Fruit fly (Drosophila melanogaster): ENCODE measurements around the gene CG15385.
A peak's percentile ranks its signal among the peaks of the same experiment; 100 is the strongest.

The CG15385 gene

DNA sequence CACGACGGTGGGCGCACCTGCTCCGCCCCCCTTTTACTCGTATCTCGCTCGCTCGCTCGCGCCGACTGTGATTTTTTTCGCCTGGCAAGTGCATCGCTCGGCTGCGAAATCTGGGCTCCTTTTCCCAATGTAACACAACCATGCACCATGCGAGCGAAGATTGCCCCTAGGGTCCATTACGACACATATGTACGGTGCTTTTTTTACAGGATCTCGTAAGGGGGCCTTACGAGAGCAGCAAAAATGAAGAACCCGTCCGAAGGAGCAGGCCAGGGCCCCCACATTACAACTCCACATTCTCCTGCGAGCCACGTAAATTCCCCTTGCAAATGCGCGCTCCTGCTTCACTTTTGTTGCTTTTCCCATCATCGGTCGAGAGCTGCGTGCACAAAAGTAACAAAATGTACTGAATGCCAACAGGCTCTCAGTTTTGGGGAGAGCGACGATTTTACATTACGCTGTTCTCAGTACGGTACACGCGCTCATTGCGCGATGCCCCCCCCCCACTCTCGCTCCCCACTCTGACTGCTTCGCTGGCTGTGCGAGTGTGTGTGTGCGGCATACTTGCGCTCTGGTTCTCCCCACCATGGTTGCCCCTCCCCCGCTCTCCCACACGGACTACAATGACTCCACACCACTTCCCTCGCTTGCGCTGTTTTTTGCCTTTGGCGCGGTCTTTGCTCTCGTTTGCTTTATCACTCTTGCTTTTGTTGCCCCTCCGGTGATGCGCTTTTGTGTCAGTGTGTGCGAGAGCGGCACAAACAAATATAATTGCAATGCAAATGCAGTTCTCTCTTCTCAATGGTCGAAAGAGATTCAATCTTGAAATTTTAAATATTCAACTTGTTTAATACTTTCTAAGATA is 9.3 kb downstream of the CG15385 start (continued):
- TF ChIP-seq CG12155 (GFP tag; optimal IDR thresholded peaks at IDR 0.05) (no peak), Bgb (GFP tag; IDR thresholded peaks at IDR 0.05; ENCODE audit: partially characterized antibody) (peak; percentile 66), Rx (GFP tag; IDR thresholded peaks at IDR 0.05) (no peak), CG8478 (optimal IDR thresholded peaks at IDR 0.05) (no peak), sug (tag; optimal IDR thresholded peaks at IDR 0.05) (peak; percentile 34), CG17385 (GFP tag; optimal IDR thresholded peaks at IDR 0.05) (no peak), CG15269 (tag; optimal IDR thresholded peaks at IDR 0.05) (no peak), ap (GFP tag; IDR thresholded peaks at IDR 0.05) (no peak), CG11504 (tag; optimal IDR thresholded peaks at IDR 0.05) (no peak), CG32532 (GFP tag; IDR thresholded peaks at IDR 0.05) (peak; percentile 45; the same call in 1 of the 2 replicates), CG12236 (GFP tag; optimal IDR thresholded peaks at IDR 0.05) (no peak), sob (GFP tag; IDR thresholded peaks at IDR 0.05) (peak; percentile 33; the same call in 1 of the 2 replicates), CG17829 (tag; optimal IDR thresholded peaks at IDR 0.05) (no peak), ewg (GFP tag; optimal IDR thresholded peaks at IDR 0.05) (no peak), zen (tag; optimal IDR thresholded peaks at IDR 0.05) (no peak), Ssrp (tag; optimal IDR thresholded peaks at IDR 0.05) (no peak), Nf-YA (GFP tag; IDR thresholded peaks at IDR 0.05) (no peak), lab (GFP tag; optimal IDR thresholded peaks at IDR 0.05) (peak; percentile 55), nau (GFP tag; optimal IDR thresholded peaks at IDR 0.05) (no peak), Oaz (GFP tag; IDR thresholded peaks at IDR 0.05) (no peak), aop (GFP tag; IDR thresholded peaks at IDR 0.05) (no peak; the same call in 1 of the 2 replicates), CG3163 (GFP tag; optimal IDR thresholded peaks at IDR 0.05) (no peak), klu (GFP tag; IDR thresholded peaks at IDR 0.05) (no peak), CG17186 (GFP tag; optimal IDR thresholded peaks at IDR 0.05) (peak; percentile 19), ssp (GFP tag; IDR thresholded peaks at IDR 0.05) (no peak), slbo (GFP tag; IDR thresholded peaks at IDR 0.05) (0 out of 2 replicates have a peak, but pooled peaks have one; percentile 17), Max (GFP tag; optimal IDR thresholded peaks at IDR 0.05) (no peak), HmgD (GFP tag; optimal IDR thresholded peaks at IDR 0.05) (no peak), CG12769 (tag; optimal IDR thresholded peaks at IDR 0.05) (peak; percentile 55), Meics (GFP tag; optimal IDR thresholded peaks at IDR 0.05) (no peak), stwl (tag; optimal IDR thresholded peaks at IDR 0.05) (no peak), Sry-β (GFP tag; optimal IDR thresholded peaks at IDR 0.05) (no peak), CG12104 (GFP tag; optimal IDR thresholded peaks at IDR 0.05) (no peak), CG5180 (GFP tag; optimal IDR thresholded peaks at IDR 0.05) (peak; percentile 32), CG6254 (GFP tag; optimal IDR thresholded peaks at IDR 0.05) (peak; percentile 31), Hr3 (GFP tag; optimal IDR thresholded peaks at IDR 0.05) (no peak), CG11695 (GFP tag; IDR thresholded peaks at IDR 0.05) (no peak), Dip3 (GFP tag; optimal IDR thresholded peaks at IDR 0.05) (no peak), BEAF-32 (GFP tag; optimal IDR thresholded peaks at IDR 0.05) (no peak), CG8281 (tag; optimal IDR thresholded peaks at IDR 0.05) (no peak), nerfin-2 (GFP tag; IDR thresholded peaks at IDR 0.05; ENCODE audit: partially characterized antibody) (0 out of 2 replicates have a peak, but pooled peaks have one; percentile 40), CG4328 (GFP tag; optimal IDR thresholded peaks at IDR 0.05) (no peak), fru (optimal IDR thresholded peaks at IDR 0.05) (no peak), schlank (tag; optimal IDR thresholded peaks at IDR 0.05) (no peak), psq (GFP tag; optimal IDR thresholded peaks at IDR 0.05) (peak; percentile 28), CG9797 (GFP tag; optimal IDR thresholded peaks at IDR 0.05) (no peak), Hsf (GFP tag; optimal IDR thresholded peaks at IDR 0.05) (no peak), CG7839 (tag; optimal IDR thresholded peaks at IDR 0.05) (no peak), CG8765 (GFP tag; IDR thresholded peaks at IDR 0.05) (no peak), NC2α (GFP tag; optimal IDR thresholded peaks at IDR 0.05) (no peak)
